Worm (Caenorhabditis elegans) whole organism, L1 larva: ENCODE measurements around the gene gldi-3.

ENCODE experiments used
- alr-1 ChIP-seq: fragments of 200-800 bp; sonication (Bioruptor generic); optimal IDR thresholded peaks from 2 replicates; lab custom pipeline; 2018; ENCODE audit warnings: borderline replicate concordance, mild to moderate bottlenecking, missing genetic modification characterization, missing compliant biosample characterization
- blmp-1 ChIP-seq: fragments of 150-350 bp; optimal IDR thresholded peaks from 2 replicates; lab custom pipeline; 2014; ENCODE audit warnings: missing biosample characterization, missing genetic modification characterization
- dpl-1 ChIP-seq, 3 experiments: fragments of 150-350 bp in 2 of 3; sonication (generic microtip) in 1 of 3; optimal IDR thresholded peaks; 2 replicates each; lab custom pipeline; 2014 to 2017; ENCODE audit warnings: missing biosample characterization in 3 of 3, missing genetic modification characterization in 3 of 3, missing genetic modification reagents in 3 of 3
- lin-35 ChIP-seq, 2 experiments: fragments of 150-350 bp; optimal IDR thresholded peaks; 2 replicates each; lab custom pipeline; 2014; ENCODE audit warnings: missing biosample characterization in 2 of 2, missing genetic modification characterization in 2 of 2, missing genetic modification reagents in 2 of 2
- nhr-28 ChIP-seq: fragments of 150-350 bp; optimal IDR thresholded peaks from 2 replicates; lab custom pipeline; 2014; ENCODE audit warnings: missing biosample characterization, missing genetic modification characterization
- nhr-76 ChIP-seq: sonication (generic microtip); optimal IDR thresholded peaks from 2 replicates; lab custom pipeline; 2017; ENCODE audit warnings: missing biosample characterization, missing genetic modification characterization
- snpc-4 ChIP-seq: fragments of 150-350 bp; optimal IDR thresholded peaks from 2 replicates; lab custom pipeline; 2014; ENCODE audit warnings: missing biosample characterization, missing genetic modification characterization
- sox-4 ChIP-seq: sonication (generic microtip); optimal IDR thresholded peaks from 2 replicates; lab custom pipeline; 2016; ENCODE audit warnings: missing genetic modification characterization, missing compliant biosample characterization
- ztf-4 ChIP-seq: fragments of 150-350 bp; optimal IDR thresholded peaks from 2 replicates; lab custom pipeline; 2014; ENCODE audit warnings: missing biosample characterization, missing genetic modification characterization

- no peak for TF ChIP-seq dpl-1 (GFP tag; optimal IDR thresholded peaks at IDR 0.05; lab: Kevin White, UChicago)
- TF ChIP-seq lin-35 (GFP tag; optimal IDR thresholded peaks at IDR 0.05; lab: Kevin White, UChicago) = no peak
- no peak for TF ChIP-seq ztf-4 (tag; lab: Kevin White, UChicago)
- TF ChIP-seq sox-4 (tag; lab: Kevin White, UChicago) = no peak
- no peak for TF ChIP-seq nhr-76 (tag; lab: Kevin White, UChicago)
- TF ChIP-seq snpc-4 (tag; lab: Kevin White, UChicago) = no peak
- TF ChIP-seq nhr-28 (tag; lab: Kevin White, UChicago) = no peak
- TF ChIP-seq blmp-1 (tag; lab: Kevin White, UChicago) = no peak
- TF ChIP-seq alr-1 = no peak
Observed at ce11 chrII:9236972-9237371, 42.9 kb downstream of the gldi-3 start.
